Fruit fly (Drosophila melanogaster) whole organism, embryonic: ENCODE results near the gene RpL34b.
A peak's percentile ranks its signal among the peaks of the same experiment; 100 is the strongest.

Experiments
- Adf1 ChIP-seq: fragments of 200-800 bp; sonication (Bioruptor generic); IDR thresholded peaks from 2 replicates; pipeline ENCODE4 v1.3.6; 2022; ENCODE audit warnings: missing biosample characterization, missing genetic modification characterization
- BEAF-32 ChIP-seq: fragments of 200-800 bp; sonication (Bioruptor generic); optimal IDR thresholded peaks from 3 replicates; lab custom pipeline; 2017; ENCODE audit warnings: missing biosample characterization, missing genetic modification characterization, mild to moderate bottlenecking, moderate library complexity, missing genetic modification reagents
- CG10274 ChIP-seq: fragments of 200-800 bp; sonication (Bioruptor generic); optimal IDR thresholded peaks from 3 replicates; lab custom pipeline; 2017; ENCODE audit warnings: missing biosample characterization, mild to moderate bottlenecking, missing genetic modification characterization
- CG11696 ChIP-seq: fragments of 200-800 bp; sonication (Bioruptor generic); IDR thresholded peaks from 2 replicates; pipeline ENCODE4 v1.3.6; 2022; ENCODE audit warnings: missing biosample characterization, missing genetic modification characterization
- CG12155 ChIP-seq: fragments of 200-800 bp; sonication (Bioruptor generic); optimal IDR thresholded peaks from 3 replicates; lab custom pipeline; 2016; ENCODE audit warnings: missing biosample characterization, missing genetic modification characterization
- CG12744 ChIP-seq: fragments of 200-800 bp; sonication (Bioruptor generic); optimal IDR thresholded peaks from 2 replicates; lab custom pipeline; 2016; ENCODE audit warnings: missing biosample characterization, missing genetic modification characterization
- CG14441 ChIP-seq: fragments of 200-800 bp; sonication (Bioruptor generic); IDR thresholded peaks from 2 replicates; pipeline ENCODE4 v1.3.6; 2022; ENCODE audit warnings: missing biosample characterization, missing genetic modification characterization
- CG18011 ChIP-seq: fragments of 200-800 bp; sonication (Bioruptor generic); optimal IDR thresholded peaks from 2 replicates; lab custom pipeline; 2017; ENCODE audit warnings: missing biosample characterization, missing genetic modification characterization, mild to moderate bottlenecking, moderate library complexity, missing genotype
- CG18619 ChIP-seq: fragments of 200-800 bp; sonication (Bioruptor generic); optimal IDR thresholded peaks from 3 replicates; lab custom pipeline; 2017; ENCODE audit warnings: missing biosample characterization, mild to moderate bottlenecking, missing genetic modification characterization
- CG3838 ChIP-seq: fragments of 200-800 bp; sonication (Bioruptor generic); optimal IDR thresholded peaks from 3 replicates; lab custom pipeline; 2016; ENCODE audit warnings: missing biosample characterization, missing genetic modification characterization
- CG4404 ChIP-seq: fragments of 200-800 bp; sonication (Bioruptor generic); IDR thresholded peaks from 2 replicates; pipeline ENCODE4 v1.3.6; 2022; ENCODE audit warnings: missing biosample characterization, missing genetic modification characterization
- CG4820 ChIP-seq: fragments of 200-800 bp; sonication (Bioruptor generic); optimal IDR thresholded peaks from 3 replicates; lab custom pipeline; 2016; ENCODE audit warnings: missing biosample characterization, missing genetic modification characterization
- CG6175 ChIP-seq: fragments of 200-800 bp; sonication (Bioruptor generic); IDR thresholded peaks from 3 replicates; pipeline ENCODE4 v1.3.6; 2022; ENCODE audit warnings: missing biosample characterization, missing genetic modification characterization
- CG6254 ChIP-seq: fragments of 200-800 bp; sonication (Bioruptor generic); optimal IDR thresholded peaks from 3 replicates; lab custom pipeline; 2017; ENCODE audit warnings: mild to moderate bottlenecking, missing biosample characterization, missing genetic modification reagents, missing genetic modification characterization
- CG6791 ChIP-seq: fragments of 200-800 bp; sonication (Bioruptor generic); IDR thresholded peaks from 3 replicates; pipeline ENCODE4 v1.3.6; 2022; ENCODE audit warnings: missing biosample characterization, missing genetic modification characterization; ENCODE audit not compliant: partially characterized antibody
- CG8765 ChIP-seq: fragments of 200-800 bp; sonication (Bioruptor generic); IDR thresholded peaks from 2 replicates; pipeline ENCODE4 v1.3.6; 2022; ENCODE audit warnings: missing biosample characterization, missing genetic modification characterization
- Deaf1 ChIP-seq: fragments of 200-800 bp; optimal IDR thresholded peaks from 3 replicates; lab custom pipeline; 2019; ENCODE audit warnings: missing biosample characterization, mild to moderate bottlenecking, missing genetic modification characterization, moderate library complexity
- Dek ChIP-seq: fragments of 200-800 bp; sonication (Bioruptor generic); optimal IDR thresholded peaks from 3 replicates; lab custom pipeline; 2019; ENCODE audit warnings: missing biosample characterization, mild to moderate bottlenecking, missing genetic modification characterization, moderate library complexity
- Doc3 ChIP-seq: fragments of 200-800 bp; sonication (Bioruptor generic); IDR thresholded peaks from 3 replicates; pipeline ENCODE4 v1.3.6; 2022; ENCODE audit warnings: missing biosample characterization, missing genetic modification characterization; ENCODE audit not compliant: partially characterized antibody
- E2f1 ChIP-seq: fragments of 200-800 bp; sonication (Bioruptor generic); IDR thresholded peaks from 2 replicates; pipeline ENCODE4 v1.3.6; 2022; ENCODE audit warnings: missing biosample characterization, missing genetic modification characterization
- Lpt ChIP-seq: fragments of >200 bp; optimal IDR thresholded peaks from 2 replicates; lab custom pipeline; 2018; ENCODE audit warnings: missing biosample characterization, missing genetic modification characterization
- NC2β ChIP-seq: fragments of 200-800 bp; sonication (Bioruptor generic); optimal IDR thresholded peaks from 2 replicates; lab custom pipeline; 2016; ENCODE audit warnings: missing biosample characterization, missing genetic modification characterization
- NFAT ChIP-seq: fragments of 200-800 bp; sonication (Bioruptor generic); IDR thresholded peaks from 2 replicates; pipeline ENCODE4 v1.3.6; 2022; ENCODE audit warnings: missing biosample characterization, missing genetic modification characterization
- Pdp1 ChIP-seq, 2 experiments: fragments of 200-800 bp; sonication (Bioruptor generic); optimal IDR thresholded peaks; 3 replicates each; lab custom pipeline; 2016; ENCODE audit warnings: missing biosample characterization in 2 of 2, missing genetic modification characterization in 2 of 2, mild to moderate bottlenecking in 1 of 2, moderate library complexity in 1 of 2
- Sin3A ChIP-seq: fragments of >200 bp; optimal IDR thresholded peaks from 2 replicates; lab custom pipeline; 2018
- Usf ChIP-seq: fragments of 200-800 bp; sonication (Bioruptor generic); optimal IDR thresholded peaks from 2 replicates; lab custom pipeline; 2017; ENCODE audit warnings: missing genotype, missing biosample characterization, missing genetic modification characterization
- crc ChIP-seq: fragments of 200-800 bp; sonication (Bioruptor generic); optimal IDR thresholded peaks from 2 replicates; lab custom pipeline; 2016; ENCODE audit warnings: missing biosample characterization, missing genetic modification characterization
- disco-r ChIP-seq: fragments of 200-800 bp; sonication (Bioruptor generic); optimal IDR thresholded peaks from 2 replicates; lab custom pipeline; 2016; ENCODE audit warnings: missing biosample characterization, missing genetic modification characterization
- dmrt99B ChIP-seq: fragments of 200-800 bp; sonication (Bioruptor generic); optimal IDR thresholded peaks from 2 replicates; lab custom pipeline; 2018; ENCODE audit warnings: missing biosample characterization, mild to moderate bottlenecking, missing genetic modification characterization, moderate library complexity
- dpn ChIP-seq, 2 experiments: fragments of 200-800 bp; sonication (Bioruptor generic); optimal IDR thresholded peaks; 3 replicates each; lab custom pipeline; 2016; ENCODE audit warnings: missing biosample characterization in 2 of 2, missing genetic modification characterization in 2 of 2
- exex ChIP-seq: fragments of 200-800 bp; sonication (Bioruptor generic); optimal IDR thresholded peaks from 4 replicates; lab custom pipeline; 2018; ENCODE audit warnings: missing biosample characterization, mild to moderate bottlenecking, missing genetic modification characterization, moderate library complexity
- ftz-f1 ChIP-seq: fragments of 200-800 bp; sonication (Bioruptor generic); optimal IDR thresholded peaks from 2 replicates; lab custom pipeline; 2016; ENCODE audit warnings: missing biosample characterization, missing genetic modification characterization
- h ChIP-seq: fragments of >200 bp; optimal IDR thresholded peaks from 2 replicates; lab custom pipeline; 2017
- hkb ChIP-seq, 2 experiments: fragments of 200-800 bp in 1 of 2; fragments of >200 bp in 1 of 2; sonication (Bioruptor generic) in 1 of 2; IDR thresholded peaks in 1 of 2; optimal IDR thresholded peaks in 1 of 2; 2 replicates each; pipeline versions ENCODE4 v1.3.6 to Lab custom; 2017 to 2022; ENCODE audit warnings: missing biosample characterization in 1 of 2, missing genetic modification characterization in 1 of 2
- insv ChIP-seq, 2 experiments: fragments of 200-800 bp; sonication (Bioruptor generic); optimal IDR thresholded peaks; 3 replicates each; lab custom pipeline; 2016 to 2018; ENCODE audit warnings: missing biosample characterization in 2 of 2, missing genetic modification characterization in 2 of 2
- lilli ChIP-seq: fragments of 200-800 bp; sonication (Bioruptor generic); optimal IDR thresholded peaks from 3 replicates; lab custom pipeline; 2016; ENCODE audit warnings: missing biosample characterization, missing genetic modification characterization
- mam ChIP-seq: fragments of 200-800 bp; sonication (Bioruptor generic); optimal IDR thresholded peaks from 3 replicates; lab custom pipeline; 2016; ENCODE audit warnings: missing biosample characterization, missing genetic modification characterization
- nom ChIP-seq: fragments of 200-800 bp; sonication (Bioruptor generic); optimal IDR thresholded peaks from 2 replicates; lab custom pipeline; 2017; ENCODE audit warnings: missing biosample characterization, missing genetic modification characterization, mild to moderate bottlenecking, moderate library complexity, missing genetic modification reagents
- odd ChIP-seq: fragments of 200-800 bp; sonication (Bioruptor generic); optimal IDR thresholded peaks from 2 replicates; lab custom pipeline; 2017; ENCODE audit warnings: missing biosample characterization, mild to moderate bottlenecking, missing genetic modification characterization
- onecut ChIP-seq: fragments of 200-800 bp; sonication (Bioruptor generic); IDR thresholded peaks from 2 replicates; pipeline ENCODE4 v1.3.6; 2022; ENCODE audit warnings: missing biosample characterization, missing genetic modification characterization
- otp ChIP-seq: fragments of 200-800 bp; sonication (Bioruptor generic); IDR thresholded peaks from 3 replicates; pipeline ENCODE4, ENCODE4 v1.3.6; 2022; ENCODE audit warnings: missing biosample characterization, missing genetic modification characterization
- rib ChIP-seq: fragments of 200-800 bp; sonication (Bioruptor generic); IDR thresholded peaks from 2 replicates; pipeline ENCODE4 v1.3.6; 2022; ENCODE audit warnings: missing biosample characterization, missing genetic modification characterization
- sc ChIP-seq, 3 experiments: fragments of >200 bp in 2 of 3; fragments of 200-800 bp in 1 of 3; sonication (Bioruptor generic) in 1 of 3; optimal IDR thresholded peaks; 2 replicates in 2 of 3; 3 replicates in 1 of 3; lab custom pipeline; 2017; ENCODE audit warnings: mild to moderate bottlenecking in 1 of 3, missing biosample characterization in 1 of 3, missing genetic modification characterization in 1 of 3, missing genetic modification reagents in 1 of 3
- schlank ChIP-seq: fragments of 200-800 bp; sonication (Bioruptor generic); optimal IDR thresholded peaks from 2 replicates; lab custom pipeline; 2018; ENCODE audit warnings: missing biosample characterization, mild to moderate bottlenecking, missing genetic modification characterization
- sima ChIP-seq: fragments of 200-800 bp; sonication (Bioruptor generic); optimal IDR thresholded peaks from 2 replicates; lab custom pipeline; 2016; ENCODE audit warnings: missing biosample characterization, missing genetic modification characterization
- ssp ChIP-seq: fragments of 200-800 bp; sonication (Bioruptor generic); IDR thresholded peaks from 2 replicates; pipeline ENCODE4 v1.3.6; 2022; ENCODE audit warnings: missing biosample characterization, missing genetic modification characterization
- trh ChIP-seq: fragments of 200-800 bp; sonication (Bioruptor generic); optimal IDR thresholded peaks from 2 replicates; lab custom pipeline; 2016; ENCODE audit warnings: missing biosample characterization, missing genetic modification characterization
- tup ChIP-seq: fragments of 200-800 bp; sonication (Bioruptor generic); optimal IDR thresholded peaks from 2 replicates; lab custom pipeline; 2016; ENCODE audit warnings: missing biosample characterization, mild to moderate bottlenecking, missing genetic modification characterization, moderate library complexity
- wdn ChIP-seq: fragments of 200-800 bp; sonication (Bioruptor generic); IDR thresholded peaks from 2 replicates; pipeline ENCODE4 v1.3.6; 2022; ENCODE audit warnings: missing biosample characterization, missing genetic modification characterization
- zen2 ChIP-seq: fragments of 200-800 bp; sonication (Bioruptor generic); IDR thresholded peaks from 3 replicates; pipeline ENCODE4 v1.3.6; 2022; ENCODE audit warnings: missing biosample characterization, missing genetic modification characterization; ENCODE audit not compliant: partially characterized antibody

Gene RpL34b

DNA sequence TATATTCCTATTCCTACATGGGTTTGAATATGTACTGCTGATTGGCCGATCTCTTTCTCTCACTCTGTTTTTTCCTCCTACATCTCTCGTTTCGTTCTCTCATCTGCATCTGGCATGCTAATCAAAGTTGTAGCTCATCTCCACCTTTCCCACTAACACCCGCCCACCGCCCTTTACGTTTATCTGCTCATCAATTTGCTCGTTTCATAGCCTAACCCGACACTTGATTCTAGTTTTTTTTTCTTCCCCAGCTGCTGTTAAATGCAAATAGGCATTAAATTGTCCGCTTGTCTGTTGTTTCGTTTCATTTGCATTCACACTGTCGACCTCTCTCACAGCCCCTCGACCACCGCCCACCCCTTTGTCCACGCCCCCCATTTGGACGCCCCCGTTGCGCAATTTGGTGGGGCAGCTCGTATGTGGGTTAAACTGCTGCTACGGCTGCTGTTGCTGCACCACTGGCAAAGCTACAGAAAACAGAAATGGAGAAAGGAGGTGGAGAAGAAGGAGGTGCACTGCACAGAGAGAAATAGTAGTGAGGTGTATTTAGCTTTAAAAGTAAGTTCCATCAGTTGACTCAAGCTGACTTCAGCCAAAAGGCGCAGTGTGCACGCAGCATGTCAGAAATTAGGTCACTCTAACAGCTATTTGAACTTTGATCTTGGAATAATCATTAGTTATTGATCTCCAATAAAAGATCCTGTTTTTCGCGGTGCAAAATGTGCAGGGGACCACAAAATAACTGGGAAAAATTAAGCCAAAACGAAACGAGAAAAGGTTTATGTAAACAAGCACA is 19.6 kb upstream of the RpL34b start (continued):
- TF ChIP-seq exex (tag; lab: Kevin White, UChicago) = no peak
- no peak for TF ChIP-seq Lpt (GFP tag; lab: Kevin White, UChicago)
- no peak for TF ChIP-seq Deaf1 (tag; lab: Kevin White, UChicago)
- no peak for TF ChIP-seq CG6791 (GFP tag; lab: Robert Waterston, UW)
- no peak for TF ChIP-seq mam
- no peak for TF ChIP-seq CG12155
- TF ChIP-seq disco-r (GFP tag; lab: Kevin White, UChicago) = no peak
- TF ChIP-seq CG18011 (GFP tag; lab: Kevin White, UChicago) = no peak
- no peak for TF ChIP-seq CG3838 (GFP tag; lab: Kevin White, UChicago)
- TF ChIP-seq zen2 (GFP tag; lab: Robert Waterston, UW) = no peak
- no peak for TF ChIP-seq wdn
- TF ChIP-seq CG8765 (GFP tag; lab: Robert Waterston, UW) = no peak
- TF ChIP-seq Doc3 (GFP tag; lab: Robert Waterston, UW) = 0 out of 3 replicates have a peak, but pooled peaks have one; percentile 12
- no peak for TF ChIP-seq E2f1
- TF ChIP-seq ssp = no peak
- no peak for TF ChIP-seq crc
- no peak for TF ChIP-seq CG6175 (GFP tag; lab: Robert Waterston, UW)
- TF ChIP-seq rib (GFP tag; lab: Robert Waterston, UW) = no peak
- no peak for TF ChIP-seq CG10274
- TF ChIP-seq Pdp1 (GFP tag; optimal IDR thresholded peaks at IDR 0.05; lab: Kevin White, UChicago) = peak in 1 of 2 experiments; percentile 17
- no peak for TF ChIP-seq NFAT (GFP tag; lab: Robert Waterston, UW)
- no peak for TF ChIP-seq tup
- no peak for TF ChIP-seq CG12744 (GFP tag; lab: Kevin White, UChicago)
- TF ChIP-seq CG4404 (GFP tag; lab: Robert Waterston, UW) = no peak
- no peak for TF ChIP-seq lilli (GFP tag; lab: Kevin White, UChicago)
- TF ChIP-seq nom (GFP tag; lab: Kevin White, UChicago) = no peak
- TF ChIP-seq sc (optimal IDR thresholded peaks at IDR 0.05; lab: Kevin White, UChicago) = no peak
- no peak for TF ChIP-seq sc (GFP tag; optimal IDR thresholded peaks at IDR 0.05; lab: Kevin White, UChicago)
- TF ChIP-seq schlank (tag; lab: Kevin White, UChicago) = no peak
- peak; percentile 49 for TF ChIP-seq dmrt99B (tag; lab: Kevin White, UChicago)
- no peak for TF ChIP-seq BEAF-32
- TF ChIP-seq Usf (GFP tag; lab: Kevin White, UChicago) = no peak
- TF ChIP-seq Dek (tag; lab: Kevin White, UChicago) = no peak
- no peak for TF ChIP-seq ftz-f1 (GFP tag; lab: Kevin White, UChicago)
- no peak for TF ChIP-seq CG14441 (GFP tag; lab: Robert Waterston, UW)
- TF ChIP-seq odd (GFP tag; lab: Kevin White, UChicago) = no peak
- TF ChIP-seq hkb (optimal IDR thresholded peaks at IDR 0.05; lab: Kevin White, UChicago) = no peak
- TF ChIP-seq hkb (GFP tag; IDR thresholded peaks at IDR 0.05; lab: Robert Waterston, UW) = no peak
- TF ChIP-seq NC2β = no peak
- no peak for TF ChIP-seq CG11696 (GFP tag; lab: Robert Waterston, UW)
- TF ChIP-seq onecut = no peak
- TF ChIP-seq insv (GFP tag; optimal IDR thresholded peaks at IDR 0.05; lab: Kevin White, UChicago) = no peak
- TF ChIP-seq CG4820 (GFP tag; lab: Kevin White, UChicago) = peak; percentile 14
- no peak for TF ChIP-seq Sin3A (lab: Kevin White, UChicago)
- no peak for TF ChIP-seq h (lab: Kevin White, UChicago)
- peak; percentile 6 to 22 for TF ChIP-seq dpn (GFP tag; optimal IDR thresholded peaks at IDR 0.05; lab: Kevin White, UChicago)
- TF ChIP-seq CG6254 (GFP tag; lab: Kevin White, UChicago) = no peak
- no peak for TF ChIP-seq trh (GFP tag; lab: Kevin White, UChicago)
- no peak for TF ChIP-seq CG18619
- TF ChIP-seq Adf1 (GFP tag; lab: Robert Waterston, UW) = no peak
- TF ChIP-seq otp = no peak
- TF ChIP-seq sima = no peak
